Fruit fly (Drosophila melanogaster): ENCODE data around the gene CG32246.

The CG32246 gene

dm6 chr3L:4623870-4624269 is 2.9 kb downstream of the CG32246 start (continued):
- TF ChIP-seq CG3919 (GFP tag; optimal IDR thresholded peaks at IDR 0.05) (peak; percentile 52), CG6792 (GFP tag; optimal IDR thresholded peaks at IDR 0.05) (peak; percentile 27), fd85E (GFP tag; optimal IDR thresholded peaks at IDR 0.05) (no peak), svp (GFP tag) (peak; percentile 79), Blimp-1 (GFP tag; optimal IDR thresholded peaks at IDR 0.05) (no peak), Sox15 (GFP tag; optimal IDR thresholded peaks at IDR 0.05) (peak; percentile 32), CG10631 (GFP tag; optimal IDR thresholded peaks at IDR 0.05) (peak; percentile 54), CG10669 (GFP tag; optimal IDR thresholded peaks at IDR 0.05) (peak; percentile 64)

- peak; percentile 37 for TF ChIP-seq CG9139 (GFP tag; optimal IDR thresholded peaks at IDR 0.05)
- TF ChIP-seq Eip93F (GFP tag; optimal IDR thresholded peaks at IDR 0.05) = no peak
- peak; percentile 93 for TF ChIP-seq Sox14 (GFP tag; optimal IDR thresholded peaks at IDR 0.05)
- TF ChIP-seq acj6 (GFP tag; optimal IDR thresholded peaks at IDR 0.05) = peak; percentile 89
- peak; percentile 85 for TF ChIP-seq CG10669 (GFP tag; optimal IDR thresholded peaks at IDR 0.05)
- TF ChIP-seq CG16779 (tag; optimal IDR thresholded peaks at IDR 0.05) = peak; percentile 60
- TF ChIP-seq svp (GFP tag) = peak; percentile 91
- peak; percentile 70 for TF ChIP-seq CG6792 (GFP tag; optimal IDR thresholded peaks at IDR 0.05)
- peak; percentile 92 for TF ChIP-seq Gug (GFP tag; IDR thresholded peaks at IDR 0.05)
- TF ChIP-seq CG32006 (GFP tag; optimal IDR thresholded peaks at IDR 0.05) = peak; percentile 97
- TF ChIP-seq Eip78C (GFP tag) = peak; percentile 97
- peak; percentile 79 for TF ChIP-seq CG31627 (GFP tag; optimal IDR thresholded peaks at IDR 0.05)
- peak; percentile 56 for TF ChIP-seq Sox102F (GFP tag; optimal IDR thresholded peaks at IDR 0.05)
- peak; percentile 91 for TF ChIP-seq CG4318 (GFP tag; optimal IDR thresholded peaks at IDR 0.05)
- TF ChIP-seq CG10631 (GFP tag; optimal IDR thresholded peaks at IDR 0.05) = peak; percentile 79
- peak; percentile 84 for TF ChIP-seq dac (GFP tag; optimal IDR thresholded peaks at IDR 0.05)
- no peak for TF ChIP-seq CG6854 (GFP tag; optimal IDR thresholded peaks at IDR 0.05)
- peak; percentile 72 for TF ChIP-seq esn (GFP tag; optimal IDR thresholded peaks at IDR 0.05)
- peak; percentile 90 for TF ChIP-seq Lpt (GFP tag; optimal IDR thresholded peaks at IDR 0.05)
- TF ChIP-seq Hr4 (GFP tag; optimal IDR thresholded peaks at IDR 0.05) = peak; percentile 97
- peak; percentile 34 for TF ChIP-seq Hr38 (GFP tag; optimal IDR thresholded peaks at IDR 0.05)
- peak; percentile 79 for TF ChIP-seq CG7368 (GFP tag; optimal IDR thresholded peaks at IDR 0.05)
- peak; percentile 93 for TF ChIP-seq eg (GFP tag; IDR thresholded peaks at IDR 0.05)
- peak; percentile 68 for TF ChIP-seq CG1621 (tag; optimal IDR thresholded peaks at IDR 0.05)
- TF ChIP-seq ss (GFP tag; optimal IDR thresholded peaks at IDR 0.05) = peak; percentile 79 to 81
- TF ChIP-seq Smox (GFP tag; optimal IDR thresholded peaks at IDR 0.05) = peak; percentile 69
- peak; percentile 90 for TF ChIP-seq achi (GFP tag; optimal IDR thresholded peaks at IDR 0.05)
- peak; percentile 63 for TF ChIP-seq CG8319 (GFP tag; optimal IDR thresholded peaks at IDR 0.05)
- TF ChIP-seq fd59A (GFP tag; optimal IDR thresholded peaks at IDR 0.05) = peak; percentile 87
- TF ChIP-seq Met (GFP tag; optimal IDR thresholded peaks at IDR 0.05) = peak; percentile 75
- peak; percentile 58 for TF ChIP-seq Ets21C (GFP tag; optimal IDR thresholded peaks at IDR 0.05)
- TF ChIP-seq fkh (GFP tag; optimal IDR thresholded peaks at IDR 0.05) = peak; percentile 81
- TF ChIP-seq OdsH (GFP tag; optimal IDR thresholded peaks at IDR 0.05) = peak; percentile 91
- TF ChIP-seq Blimp-1 (GFP tag; optimal IDR thresholded peaks at IDR 0.05) = peak; percentile 21
- peak; percentile 67 to 94 for TF ChIP-seq salr (GFP tag; optimal IDR thresholded peaks at IDR 0.05)
- TF ChIP-seq lz (GFP tag; optimal IDR thresholded peaks at IDR 0.05) = peak; percentile 69
- peak; percentile 88 for TF ChIP-seq net (GFP tag; optimal IDR thresholded peaks at IDR 0.05)
- TF ChIP-seq CG3919 (GFP tag; optimal IDR thresholded peaks at IDR 0.05) = peak; percentile 90
- peak; percentile 80 for TF ChIP-seq CG3032 (tag; optimal IDR thresholded peaks at IDR 0.05)
- TF ChIP-seq Ets96B (tag; optimal IDR thresholded peaks at IDR 0.05) = peak; percentile 71
- peak; percentile 95 for TF ChIP-seq CG15336 (GFP tag; IDR thresholded peaks at IDR 0.05)
- peak; percentile 93 for TF ChIP-seq CG6276 (GFP tag; optimal IDR thresholded peaks at IDR 0.05)
- peak; percentile 49 for TF ChIP-seq CG8632 (GFP tag; optimal IDR thresholded peaks at IDR 0.05)
- TF ChIP-seq CG8119 (GFP tag; IDR thresholded peaks at IDR 0.05) = peak; percentile 96
- TF ChIP-seq pdm3 (GFP tag; optimal IDR thresholded peaks at IDR 0.05) = peak; percentile 91
- TF ChIP-seq CG11294 (GFP tag; IDR thresholded peaks at IDR 0.05) = peak; percentile 92
- TF ChIP-seq fd85E (GFP tag; optimal IDR thresholded peaks at IDR 0.05) = peak; percentile 6
Observed at dm6 chr3L:4624371-4625154, 3.5 kb downstream of the CG32246 start.

All from whole organism, prepupa.